Fruit fly (Drosophila melanogaster): ENCODE results near the gene bigmax.

bigmax gene

dm6 chr3R:27281811-27282131, 6.6 kb downstream of the bigmax start:
- TF ChIP-seq lola (GFP tag; optimal IDR thresholded peaks at IDR 0.05), result no peak
- TF ChIP-seq Mio (GFP tag; optimal IDR thresholded peaks at IDR 0.05), result no peak
- no peak for TF ChIP-seq CG9705 (GFP tag; optimal IDR thresholded peaks at IDR 0.05)
- no peak for TF ChIP-seq dsf (GFP tag; optimal IDR thresholded peaks at IDR 0.05; ENCODE audit: borderline replicate concordance)
- TF ChIP-seq CrebA (GFP tag; optimal IDR thresholded peaks at IDR 0.05; ENCODE audit: borderline replicate concordance), result no peak
- no peak for TF ChIP-seq psq (GFP tag; optimal IDR thresholded peaks at IDR 0.05)
- TF ChIP-seq h (GFP tag; optimal IDR thresholded peaks at IDR 0.05), result no peak
- TF ChIP-seq pan (optimal IDR thresholded peaks at IDR 0.05), result no peak
- no peak for TF ChIP-seq dl (GFP tag; optimal IDR thresholded peaks at IDR 0.05; ENCODE audit: insufficient read depth in 1 of 2, partially characterized antibody in 2 of 2)
- no peak for TF ChIP-seq GATAd (GFP tag; optimal IDR thresholded peaks at IDR 0.05)

dm6 chr3R:27281022-27281810, 7.1 kb downstream of the bigmax start:
- TF ChIP-seq Sp1 (GFP tag; optimal IDR thresholded peaks at IDR 0.05), result peak; percentile 92
- TF ChIP-seq Jra (GFP tag; optimal IDR thresholded peaks at IDR 0.05), result peak; percentile 80
- TF ChIP-seq brk (GFP tag; optimal IDR thresholded peaks at IDR 0.05), result no peak
- peak; percentile 88 for TF ChIP-seq sage (GFP tag; optimal IDR thresholded peaks at IDR 0.05)
- TF ChIP-seq CrebA (GFP tag; optimal IDR thresholded peaks at IDR 0.05; ENCODE audit: borderline replicate concordance), result no peak
- TF ChIP-seq Vsx2 (GFP tag; optimal IDR thresholded peaks at IDR 0.05; ENCODE audit: partially characterized antibody), result no peak
- TF ChIP-seq lola (GFP tag; optimal IDR thresholded peaks at IDR 0.05), result no peak
- TF ChIP-seq Hr78 (GFP tag; optimal IDR thresholded peaks at IDR 0.05), result no peak
- peak; percentile 87 for TF ChIP-seq dmrt93B (GFP tag; optimal IDR thresholded peaks at IDR 0.05)
- no peak for TF ChIP-seq tai (GFP tag; optimal IDR thresholded peaks at IDR 0.05)
- TF ChIP-seq ey (GFP tag; optimal IDR thresholded peaks at IDR 0.05), result peak; percentile 97
- TF ChIP-seq CG9705 (GFP tag; optimal IDR thresholded peaks at IDR 0.05), result peak; percentile 35
- no peak for TF ChIP-seq GATAd (GFP tag; optimal IDR thresholded peaks at IDR 0.05)
- peak; percentile 40 for TF ChIP-seq Dif (GFP tag; optimal IDR thresholded peaks at IDR 0.05; ENCODE audit: partially characterized antibody)
- TF ChIP-seq foxo (GFP tag; optimal IDR thresholded peaks at IDR 0.05), result peak; percentile 83 to 98
- TF ChIP-seq sv (GFP tag; optimal IDR thresholded peaks at IDR 0.05), result peak; percentile 73
- TF ChIP-seq OdsH (GFP tag; optimal IDR thresholded peaks at IDR 0.05), result peak; percentile 97
- TF ChIP-seq dl (GFP tag; optimal IDR thresholded peaks at IDR 0.05; ENCODE audit: insufficient read depth in 1 of 2, partially characterized antibody in 2 of 2), result no peak
- peak; percentile 88 for TF ChIP-seq HLH106 (tag; optimal IDR thresholded peaks at IDR 0.05)
- no peak for TF ChIP-seq Dfd (GFP tag; optimal IDR thresholded peaks at IDR 0.05)
- peak; percentile 92 for TF ChIP-seq CG32264 (GFP tag; optimal IDR thresholded peaks at IDR 0.05)
- peak; percentile 92 for TF ChIP-seq psq (GFP tag; optimal IDR thresholded peaks at IDR 0.05)
- TF ChIP-seq woc (GFP tag; optimal IDR thresholded peaks at IDR 0.05), result peak; percentile 99
- peak; percentile 93 for TF ChIP-seq Hnf4 (GFP tag; optimal IDR thresholded peaks at IDR 0.05)
- peak; percentile 36 for TF ChIP-seq dsf (GFP tag; optimal IDR thresholded peaks at IDR 0.05; ENCODE audit: borderline replicate concordance)
- no peak for TF ChIP-seq pan (optimal IDR thresholded peaks at IDR 0.05)
- peak; percentile 36 for TF ChIP-seq Hr83 (GFP tag; optimal IDR thresholded peaks at IDR 0.05; ENCODE audit: poor library complexity, severe bottlenecking)
- peak; percentile 97 for TF ChIP-seq br (GFP tag; optimal IDR thresholded peaks at IDR 0.05)
- TF ChIP-seq rgr (GFP tag; optimal IDR thresholded peaks at IDR 0.05), result peak; percentile 98
- peak; percentile 14 for TF ChIP-seq Abd-B (GFP tag; optimal IDR thresholded peaks at IDR 0.05)
- TF ChIP-seq N (GFP tag; optimal IDR thresholded peaks at IDR 0.05), result peak; percentile 47
- peak; percentile 66 for TF ChIP-seq Rel (GFP tag; optimal IDR thresholded peaks at IDR 0.05)
- peak; percentile 54 for TF ChIP-seq Rel (tag; optimal IDR thresholded peaks at IDR 0.05)
- peak; percentile 91 for TF ChIP-seq Mio (GFP tag; optimal IDR thresholded peaks at IDR 0.05)
- TF ChIP-seq Myc (optimal IDR thresholded peaks at IDR 0.05), result no peak
- no peak for TF ChIP-seq usp (GFP tag; optimal IDR thresholded peaks at IDR 0.05)
- peak; percentile 97 for TF ChIP-seq h (GFP tag; optimal IDR thresholded peaks at IDR 0.05)
- peak; percentile 97 for TF ChIP-seq fru (GFP tag; optimal IDR thresholded peaks at IDR 0.05)
- peak; percentile 18 for TF ChIP-seq jim (GFP tag; optimal IDR thresholded peaks at IDR 0.05)
